Worm (Caenorhabditis elegans) whole organism, L1 larva: ENCODE measurements around the gene C05D12.1.

Experiments used
- Y116A8C.19 ChIP-seq: sonication (generic microtip); optimal IDR thresholded peaks from 2 replicates; lab custom pipeline; 2016; ENCODE audit warnings: missing compliant biosample characterization, missing genetic modification characterization, borderline replicate concordance
- aha-1 ChIP-seq: fragments of 150-350 bp; optimal IDR thresholded peaks from 2 replicates; lab custom pipeline; 2014; ENCODE audit warnings: missing biosample characterization, missing genetic modification characterization
- aly-2 ChIP-seq: fragments of 150-350 bp; optimal IDR thresholded peaks from 2 replicates; lab custom pipeline; 2014; ENCODE audit warnings: missing biosample characterization, missing genetic modification characterization
- ama-1 ChIP-seq: fragments of 150-350 bp; optimal IDR thresholded peaks from 2 replicates; lab custom pipeline; 2014
- ceh-8 ChIP-seq: fragments of 200-800 bp; sonication (Bioruptor generic); optimal IDR thresholded peaks from 2 replicates; lab custom pipeline; 2018; ENCODE audit warnings: mild to moderate bottlenecking, missing genetic modification characterization, moderate library complexity, missing compliant biosample characterization
- dsc-1 ChIP-seq: sonication (generic microtip); optimal IDR thresholded peaks from 2 replicates; lab custom pipeline; 2016; ENCODE audit warnings: mild to moderate bottlenecking, missing genetic modification characterization, missing compliant biosample characterization
- egl-27 ChIP-seq, 2 experiments: fragments of 150-350 bp in 1 of 2; sonication (generic microtip); optimal IDR thresholded peaks; 3 replicates each; lab custom pipeline; 2017 to 2018; ENCODE audit warnings: missing biosample characterization in 2 of 2, missing genetic modification characterization in 2 of 2, missing genetic modification reagents in 2 of 2
- fkh-10 ChIP-seq: sonication (generic microtip); optimal IDR thresholded peaks from 2 replicates; lab custom pipeline; 2017; ENCODE audit warnings: missing biosample characterization, missing genetic modification reagents, missing genetic modification characterization
- irx-1 ChIP-seq: sonication (generic microtip); optimal IDR thresholded peaks from 2 replicates; lab custom pipeline; 2016; ENCODE audit warnings: missing genetic modification characterization, missing compliant biosample characterization
- lin-39 ChIP-seq: fragments of 150-350 bp; optimal IDR thresholded peaks from 2 replicates; lab custom pipeline; 2014; ENCODE audit warnings: missing biosample characterization, missing genetic modification reagents, missing genetic modification characterization
- nhr-11 ChIP-seq: fragments of 150-350 bp; optimal IDR thresholded peaks from 2 replicates; lab custom pipeline; 2014; ENCODE audit warnings: missing biosample characterization, missing genetic modification characterization
- pqm-1 ChIP-seq: sonication (generic microtip); optimal IDR thresholded peaks from 3 replicates; lab custom pipeline; 2017; ENCODE audit warnings: missing biosample characterization, missing genetic modification characterization

DNA sequence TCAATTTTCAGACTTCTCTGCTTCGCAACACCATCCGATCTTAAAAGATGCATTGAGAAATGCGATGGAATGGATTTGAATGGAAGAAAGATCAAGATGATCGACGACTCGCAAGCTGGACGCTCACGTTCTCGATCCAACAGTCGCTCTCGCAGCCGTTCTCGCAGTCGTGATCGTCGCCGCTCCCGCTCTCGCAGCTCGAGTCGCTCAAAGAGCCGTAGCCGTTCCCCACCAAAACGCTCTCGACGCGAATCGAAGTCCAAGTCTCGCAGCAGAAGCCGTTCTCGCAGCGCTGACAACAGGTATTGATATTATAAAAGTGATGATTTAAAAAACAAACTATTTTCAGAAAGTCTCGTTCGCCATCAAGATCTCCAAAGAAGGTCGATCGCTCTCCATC is 39.6 kb upstream of the C05D12.1 start:
- TF ChIP-seq aha-1 (no peak), aly-2 (tag; lab: Kevin White, UChicago) (no peak), ama-1 (lab: Kevin White, UChicago) (no peak), dsc-1 (tag; lab: Kevin White, UChicago) (no peak), fkh-10 (GFP tag; lab: Kevin White, UChicago) (no peak), ceh-8 (GFP tag; lab: Kevin White, UChicago) (no peak), Y116A8C.19 (tag; lab: Kevin White, UChicago) (no peak), lin-39 (tag; lab: Kevin White, UChicago) (no peak), nhr-11 (tag; lab: Kevin White, UChicago) (no peak), pqm-1 (tag; lab: Kevin White, UChicago) (no peak), irx-1 (no peak), egl-27 (tag; optimal IDR thresholded peaks at IDR 0.05; lab: Kevin White, UChicago) (no peak)
